Fruit fly (Drosophila melanogaster): Measurements from ENCODE around the gene ebo.

The ebo gene

dm6 chrX:476230-477143 is at the start of gene ebo, which contains the start of gene CG13373:
Gene ebo, minus strand, starts transcription at chrX:476579.
Gene CG13373, plus strand, starts transcription at chrX:476984.
- peak; percentile 69 for TF ChIP-seq CG17801 (GFP tag; optimal IDR thresholded peaks at IDR 0.05; ENCODE audit: partially characterized antibody)

dm6 chrX:525610-526009 is 49.2 kb upstream of the ebo start:
- TF ChIP-seq CG17801 (GFP tag; optimal IDR thresholded peaks at IDR 0.05; ENCODE audit: partially characterized antibody) = no peak

dm6 chrX:524331-524730 is 48.0 kb upstream of the ebo start:
- TF ChIP-seq CG17801 (GFP tag; optimal IDR thresholded peaks at IDR 0.05; ENCODE audit: partially characterized antibody) = no peak

dm6 chrX:523179-523851 is 46.9 kb upstream of the ebo start, which contains the start of gene elav:
Gene elav, minus strand, starts transcription at chrX:523226.
- TF ChIP-seq CG17801 (GFP tag; optimal IDR thresholded peaks at IDR 0.05; ENCODE audit: partially characterized antibody) = peak; percentile 99

dm6 chrX:522357-523043 is 46.1 kb upstream of the ebo start:
- TF ChIP-seq CG17801 (GFP tag; optimal IDR thresholded peaks at IDR 0.05; ENCODE audit: partially characterized antibody) = peak; percentile 81

dm6 chrX:521683-522082 is 45.3 kb upstream of the ebo start:
- TF ChIP-seq CG17801 (GFP tag; optimal IDR thresholded peaks at IDR 0.05; ENCODE audit: partially characterized antibody) = no peak

- TF ChIP-seq CG17801 (GFP tag; optimal IDR thresholded peaks at IDR 0.05; ENCODE audit: partially characterized antibody) = no peak
Measured at dm6 chrX:520215-520861, 44.0 kb upstream of the ebo start.

dm6 chrX:518858-519257 is 42.5 kb upstream of the ebo start:
- no peak for TF ChIP-seq CG17801 (GFP tag; optimal IDR thresholded peaks at IDR 0.05; ENCODE audit: partially characterized antibody)

dm6 chrX:515676-516075 is 39.3 kb upstream of the ebo start:
- no peak for TF ChIP-seq CG17801 (GFP tag; optimal IDR thresholded peaks at IDR 0.05; ENCODE audit: partially characterized antibody)

dm6 chrX:512527-512926 is 36.1 kb upstream of the ebo start:
- no peak for TF ChIP-seq CG17801 (GFP tag; optimal IDR thresholded peaks at IDR 0.05; ENCODE audit: partially characterized antibody)

- TF ChIP-seq CG17801 (GFP tag; optimal IDR thresholded peaks at IDR 0.05; ENCODE audit: partially characterized antibody) = peak; percentile 61
Measured at dm6 chrX:510528-510927, 34.1 kb upstream of the ebo start.

dm6 chrX:509117-509516 is 32.7 kb upstream of the ebo start, which contains the start of gene arg:
Gene arg, plus strand, starts transcription at chrX:509435.
- no peak for TF ChIP-seq CG17801 (GFP tag; optimal IDR thresholded peaks at IDR 0.05; ENCODE audit: partially characterized antibody)

dm6 chrX:499589-500041 is 23.2 kb upstream of the ebo start:
- TF ChIP-seq CG17801 (GFP tag; optimal IDR thresholded peaks at IDR 0.05; ENCODE audit: partially characterized antibody) = peak; percentile 80

dm6 chrX:498924-499588 is 22.7 kb upstream of the ebo start:
- TF ChIP-seq CG17801 (GFP tag; optimal IDR thresholded peaks at IDR 0.05; ENCODE audit: partially characterized antibody) = no peak
